Worm (Caenorhabditis elegans): ENCODE measurements around the gene T20D4.19.

- TF ChIP-seq flt-1 (GFP tag; IDR thresholded peaks at IDR 0.05), result no peak
- TF ChIP-seq ztf-29 (GFP tag; IDR thresholded peaks at IDR 0.05), result no peak
- TF ChIP-seq cog-1 (tag; optimal IDR thresholded peaks at IDR 0.05), result no peak
- TF ChIP-seq T22C8.4 (GFP tag; IDR thresholded peaks at IDR 0.05), result no peak
- TF ChIP-seq klf-2 (GFP tag; conservative IDR thresholded peaks at IDR 0.05), result no peak
- no peak for TF ChIP-seq ref-1 (GFP tag; conservative IDR thresholded peaks at IDR 0.05)
- no peak for TF ChIP-seq tab-1 (GFP tag; IDR thresholded peaks at IDR 0.05)
- TF ChIP-seq ztf-23 (GFP tag; IDR thresholded peaks at IDR 0.05), result no peak
- no peak for TF ChIP-seq med-1 (GFP tag; optimal IDR thresholded peaks at IDR 0.05; ENCODE audit: insufficient read depth)
Measured at ce11 chrV:3409498-3409897, 21.9 kb downstream of the T20D4.19 start.
